Worm (Caenorhabditis elegans): ENCODE results near the gene oac-46.

DNA sequence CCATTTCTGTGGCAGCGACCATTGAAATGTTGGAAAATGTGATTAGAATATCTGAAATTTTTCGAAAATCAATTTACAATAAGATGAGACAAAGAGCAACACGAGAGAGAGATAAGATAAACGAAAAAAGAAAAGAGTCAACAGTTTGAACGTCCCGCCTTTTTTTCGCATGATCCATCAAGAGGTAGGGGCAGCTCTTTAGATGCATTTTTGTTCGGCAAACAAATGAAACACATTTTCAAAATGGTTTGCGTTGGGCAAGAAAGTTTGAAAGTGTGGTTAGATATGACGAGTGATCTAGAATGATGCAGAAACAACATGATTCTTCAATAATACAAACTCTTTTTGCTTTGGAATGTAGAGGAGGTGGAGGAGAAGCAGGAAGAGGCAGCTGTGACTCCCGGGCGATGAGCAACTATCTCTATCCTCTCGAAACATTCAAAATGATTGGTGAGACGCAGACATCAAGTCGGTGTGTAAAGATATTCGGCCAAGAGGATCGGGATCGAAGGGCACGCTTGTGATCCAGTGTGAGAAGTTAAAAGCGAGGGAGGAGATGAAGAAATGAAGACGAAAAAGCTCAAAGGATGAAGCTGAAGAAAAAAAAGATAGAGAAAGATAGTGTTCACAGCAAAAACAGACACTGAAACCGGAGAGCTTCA lies 7.3 kb downstream of the oac-46 start, which contains the start of gene F46C5.6:
- no peak for TF ChIP-seq pha-4 (GFP tag; IDR thresholded peaks at IDR 0.05)
- TF ChIP-seq pha-4 (tag; optimal IDR thresholded peaks at IDR 0.05): no peak
- TF ChIP-seq lim-7 (GFP tag; IDR thresholded peaks at IDR 0.05): no peak
- no peak for TF ChIP-seq ztf-11 (tag; optimal IDR thresholded peaks at IDR 0.05)
- no peak for TF ChIP-seq cey-2 (tag; optimal IDR thresholded peaks at IDR 0.05; ENCODE audit: borderline replicate concordance, insufficient read depth)
- TF ChIP-seq mxl-2 (GFP tag; conservative IDR thresholded peaks at IDR 0.05): no peak
- no peak for TF ChIP-seq nhr-77 (tag; optimal IDR thresholded peaks at IDR 0.05)
- no peak for TF ChIP-seq nhr-25 (tag; optimal IDR thresholded peaks at IDR 0.05; ENCODE audit: borderline replicate concordance, insufficient read depth)
- TF ChIP-seq daf-12 (tag; optimal IDR thresholded peaks at IDR 0.05): no peak
- TF ChIP-seq unc-130 (GFP tag; optimal IDR thresholded peaks at IDR 0.05): no peak
- TF ChIP-seq ceh-28 (tag; optimal IDR thresholded peaks at IDR 0.05): no peak
- no peak for TF ChIP-seq lin-39 (tag; optimal IDR thresholded peaks at IDR 0.05)

All from whole organism, L4 larva.